Fruit fly (Drosophila melanogaster) whole organism, adult: Measurements from ENCODE around the gene Akr1B.
"Not testable (repeated sequence)": the region's sequence is repeated elsewhere in the genome, so short reads cannot be mapped to it uniquely, and the experiment has no call there.

Experiments used
- CG11617 ChIP-seq: fragments of 200-800 bp; sonication (Bioruptor generic); optimal IDR thresholded peaks from 2 replicates; lab custom pipeline; 2017; ENCODE audit warnings: mild to moderate bottlenecking, missing biosample characterization, missing genetic modification reagents, missing genetic modification characterization
- CG14711 ChIP-seq: fragments of 200-800 bp; sonication (Bioruptor generic); optimal IDR thresholded peaks from 2 replicates; lab custom pipeline; 2018; ENCODE audit warnings: missing biosample characterization, mild to moderate bottlenecking, missing genetic modification characterization, moderate library complexity
- CG1620 ChIP-seq: fragments of 200-800 bp; sonication (Bioruptor generic); optimal IDR thresholded peaks from 2 replicates; lab custom pipeline; 2016; ENCODE audit warnings: missing biosample characterization, missing genetic modification characterization
- CG33017 ChIP-seq: fragments of 200-800 bp; sonication (Bioruptor generic); optimal IDR thresholded peaks from 2 replicates; lab custom pipeline; 2018; ENCODE audit warnings: missing biosample characterization, mild to moderate bottlenecking, missing genetic modification characterization, moderate library complexity
- CG5204 ChIP-seq: fragments of 200-800 bp; sonication (Bioruptor generic); optimal IDR thresholded peaks from 2 replicates; lab custom pipeline; 2016; ENCODE audit warnings: missing biosample characterization, missing genetic modification characterization
- CG7045 ChIP-seq: fragments of 200-800 bp; sonication (Bioruptor generic); optimal IDR thresholded peaks from 2 replicates; lab custom pipeline; 2017; ENCODE audit warnings: missing biosample characterization, mild to moderate bottlenecking, missing genetic modification characterization
- Clk ChIP-seq: fragments of 200-800 bp; sonication (Bioruptor generic); optimal IDR thresholded peaks from 2 replicates; lab custom pipeline; 2017; ENCODE audit warnings: missing biosample characterization, missing genetic modification characterization
- Crg-1 ChIP-seq: fragments of 200-800 bp; sonication (Bioruptor generic); optimal IDR thresholded peaks from 2 replicates; lab custom pipeline; 2016; ENCODE audit warnings: missing biosample characterization, missing genetic modification characterization
- Hr96 ChIP-seq: fragments of 200-800 bp; sonication (Bioruptor generic); optimal IDR thresholded peaks from 2 replicates; lab custom pipeline; 2016; ENCODE audit warnings: missing biosample characterization, missing genetic modification characterization
- Mnt ChIP-seq: fragments of 200-800 bp; sonication (Bioruptor generic); optimal IDR thresholded peaks from 2 replicates; lab custom pipeline; 2016; ENCODE audit warnings: missing biosample characterization, mild to moderate bottlenecking, missing genetic modification characterization
- bab1 ChIP-seq: fragments of 200-800 bp; sonication (Bioruptor generic); optimal IDR thresholded peaks from 3 replicates; lab custom pipeline; 2019; ENCODE audit warnings: missing biosample characterization, mild to moderate bottlenecking, missing genetic modification characterization, moderate library complexity
- cic ChIP-seq: fragments of 200-800 bp; sonication (Bioruptor generic); optimal IDR thresholded peaks from 2 replicates; lab custom pipeline; 2017; ENCODE audit warnings: missing biosample characterization, mild to moderate bottlenecking, missing genetic modification characterization, moderate library complexity
- cnc ChIP-seq, 2 experiments: fragments of >200 bp; optimal IDR thresholded peaks; 2 replicates each; lab custom pipeline; 2017
- kay ChIP-seq: fragments of 200-800 bp; sonication (Bioruptor generic); peaks from one replicate; lab custom pipeline; 2016; ENCODE audit warnings: missing biosample characterization, missing genetic modification characterization, borderline replicate concordance
- ovo ChIP-seq: fragments of 200-800 bp; sonication (Bioruptor generic); optimal IDR thresholded peaks from 2 replicates; lab custom pipeline; 2016; ENCODE audit warnings: missing biosample characterization, missing genetic modification characterization
- pad ChIP-seq: fragments of 200-800 bp; sonication (Bioruptor generic); optimal IDR thresholded peaks from 3 replicates; lab custom pipeline; 2017; ENCODE audit warnings: missing biosample characterization, missing genetic modification characterization, mild to moderate bottlenecking, moderate library complexity, missing genetic modification reagents
- tj ChIP-seq: fragments of 200-800 bp; sonication (Bioruptor generic); optimal IDR thresholded peaks from 3 replicates; lab custom pipeline; 2017; ENCODE audit warnings: missing biosample characterization, mild to moderate bottlenecking, missing genetic modification characterization, moderate library complexity
- toe ChIP-seq: fragments of 200-800 bp; sonication (Bioruptor generic); optimal IDR thresholded peaks from 2 replicates; lab custom pipeline; 2016; ENCODE audit warnings: missing biosample characterization, missing genetic modification characterization

The Akr1B gene

dm6 chr3L:11579919-11580318 lies 44.3 kb downstream of the Akr1B start, which contains the start of gene CG43390:
CG43390 (minus strand) TSS chr3L:11579950.
- TF ChIP-seq Clk = no peak
- TF ChIP-seq CG11617 (GFP tag; lab: Kevin White, UChicago) = no peak
- no peak for TF ChIP-seq CG5204 (GFP tag; lab: Kevin White, UChicago)

- TF ChIP-seq CG14711 (no peak), cic (GFP tag; lab: Kevin White, UChicago) (no peak), pad (GFP tag; lab: Kevin White, UChicago) (no peak), kay (no peak), CG5204 (GFP tag; lab: Kevin White, UChicago) (no peak), CG33017 (tag; lab: Kevin White, UChicago) (no peak), bab1 (GFP tag; lab: Kevin White, UChicago) (no peak), CG11617 (GFP tag; lab: Kevin White, UChicago) (no peak), toe (GFP tag; lab: Kevin White, UChicago) (no peak)
Measured at dm6 chr3L:11578847-11579246, 45.3 kb downstream of the Akr1B start.

- TF ChIP-seq Crg-1 (GFP tag; lab: Kevin White, UChicago) (no peak), Clk (no peak), pad (GFP tag; lab: Kevin White, UChicago) (no peak), tj (GFP tag; lab: Kevin White, UChicago) (no peak), CG14711 (no peak), toe (GFP tag; lab: Kevin White, UChicago) (no peak)
Measured at dm6 chr3L:11578211-11578673, 45.9 kb downstream of the Akr1B start, which contains the start of gene CG33270. CG33270 (minus strand) TSS chr3L:11578623.

- TF ChIP-seq cnc (optimal IDR thresholded peaks at IDR 0.05; lab: Kevin White, UChicago) (no peak), toe (GFP tag; lab: Kevin White, UChicago) (no peak)
Measured at dm6 chr3L:11577395-11577794, 46.8 kb downstream of the Akr1B start, which contains the start of gene CG33271. CG33271 (minus strand) TSS chr3L:11577495.

dm6 chr3L:11576944-11577343 lies 47.2 kb downstream of the Akr1B start, which contains the start of gene CG33489:
CG33489 (minus strand) TSS chr3L:11577044.
- TF ChIP-seq bab1, ovo, Mnt (GFP tag; lab: Kevin White, UChicago): not testable (repeated sequence)

- no peak for TF ChIP-seq CG7045 (GFP tag; lab: Kevin White, UChicago)
- no peak for TF ChIP-seq CG1620 (GFP tag; lab: Kevin White, UChicago)
- no peak for TF ChIP-seq bab1 (GFP tag; lab: Kevin White, UChicago)
- TF ChIP-seq kay = no peak
- TF ChIP-seq Hr96 (GFP tag; lab: Kevin White, UChicago) = no peak
- TF ChIP-seq tj (GFP tag; lab: Kevin White, UChicago) = no peak
- no peak for TF ChIP-seq Mnt (GFP tag; lab: Kevin White, UChicago)
- no peak for TF ChIP-seq toe (GFP tag; lab: Kevin White, UChicago)
Measured at dm6 chr3L:11574563-11574962, 49.6 kb downstream of the Akr1B start, which contains the start of gene CG33490. CG33490 (minus strand) TSS chr3L:11574663.
